Fruit fly (Drosophila melanogaster) whole organism, embryonic: Measurements from ENCODE around the gene haf.

Experiments
- Adf1 ChIP-seq: fragments of 200-800 bp; sonication (Bioruptor generic); IDR thresholded peaks from 2 replicates; pipeline ENCODE4 v1.3.6; 2022; ENCODE audit warnings: missing biosample characterization, missing genetic modification characterization
- Atf-2 ChIP-seq: fragments of 200-800 bp; sonication (Bioruptor generic); optimal IDR thresholded peaks from 2 replicates; lab custom pipeline; 2016; ENCODE audit warnings: missing biosample characterization, missing genetic modification characterization
- CG1024 ChIP-seq: fragments of 200-800 bp; sonication (Bioruptor generic); IDR thresholded peaks from 2 replicates; pipeline ENCODE4 v1.3.6; 2022; ENCODE audit warnings: missing biosample characterization, missing genetic modification characterization
- CG12104 ChIP-seq: fragments of 200-800 bp; sonication (Bioruptor generic); optimal IDR thresholded peaks from 3 replicates; lab custom pipeline; 2016; ENCODE audit warnings: missing biosample characterization, missing genetic modification characterization
- CG12155 ChIP-seq: fragments of 200-800 bp; sonication (Bioruptor generic); optimal IDR thresholded peaks from 3 replicates; lab custom pipeline; 2016; ENCODE audit warnings: missing biosample characterization, missing genetic modification characterization
- CG13775 ChIP-seq: fragments of 200-800 bp; sonication (Bioruptor generic); optimal IDR thresholded peaks from 3 replicates; lab custom pipeline; 2017; ENCODE audit warnings: missing biosample characterization, mild to moderate bottlenecking, missing genetic modification characterization
- CG14441 ChIP-seq: fragments of 200-800 bp; sonication (Bioruptor generic); IDR thresholded peaks from 2 replicates; pipeline ENCODE4 v1.3.6; 2022; ENCODE audit warnings: missing biosample characterization, missing genetic modification characterization
- CG16779 ChIP-seq: fragments of 200-800 bp; sonication (Bioruptor generic); IDR thresholded peaks from 2 replicates; pipeline ENCODE4 v1.3.6; 2022; ENCODE audit warnings: missing biosample characterization, missing genetic modification characterization
- CG16813 ChIP-seq: fragments of 200-800 bp; sonication (Bioruptor generic); IDR thresholded peaks from 3 replicates; pipeline ENCODE4 v1.3.6; 2022; ENCODE audit warnings: missing biosample characterization, missing genetic modification characterization; ENCODE audit not compliant: partially characterized antibody
- CG16863 ChIP-seq: fragments of 200-800 bp; sonication (Bioruptor generic); optimal IDR thresholded peaks from 3 replicates; lab custom pipeline; 2016; ENCODE audit warnings: missing biosample characterization, missing genetic modification characterization
- CG17328 ChIP-seq: fragments of 200-800 bp; sonication (Bioruptor generic); IDR thresholded peaks from 2 replicates; pipeline ENCODE4 v1.3.6; 2022; ENCODE audit warnings: missing biosample characterization, missing genetic modification characterization
- CG17385 ChIP-seq: fragments of 200-800 bp; sonication (Bioruptor generic); optimal IDR thresholded peaks from 3 replicates; lab custom pipeline; 2018; ENCODE audit warnings: missing biosample characterization, mild to moderate bottlenecking, missing genetic modification characterization
- CG2202 ChIP-seq: fragments of 200-800 bp; sonication (Bioruptor generic); optimal IDR thresholded peaks from 2 replicates; lab custom pipeline; 2018; ENCODE audit warnings: missing biosample characterization, mild to moderate bottlenecking, missing genetic modification characterization
- CG2712 ChIP-seq: fragments of 200-800 bp; optimal IDR thresholded peaks from 3 replicates; lab custom pipeline; 2019; ENCODE audit warnings: missing biosample characterization, mild to moderate bottlenecking, missing genetic modification characterization, moderate library complexity
- CG3726 ChIP-seq: fragments of 200-800 bp; sonication (Bioruptor generic); IDR thresholded peaks from 3 replicates; pipeline ENCODE4, ENCODE4 v1.3.6; 2022; ENCODE audit warnings: missing biosample characterization, missing genetic modification characterization
- CG6813 ChIP-seq: fragments of 200-800 bp; sonication (Bioruptor generic); optimal IDR thresholded peaks from 2 replicates; lab custom pipeline; 2017; ENCODE audit warnings: missing biosample characterization, missing genetic modification characterization, mild to moderate bottlenecking, moderate library complexity, missing genetic modification reagents
- CG9797 ChIP-seq: fragments of 200-800 bp; sonication (Bioruptor generic); optimal IDR thresholded peaks from 3 replicates; lab custom pipeline; 2018; ENCODE audit warnings: missing biosample characterization, mild to moderate bottlenecking, missing genetic modification characterization
- CG9817 ChIP-seq: fragments of 200-800 bp; sonication (Bioruptor generic); optimal IDR thresholded peaks from 2 replicates; lab custom pipeline; 2018; ENCODE audit warnings: missing biosample characterization, mild to moderate bottlenecking, missing genetic modification characterization, moderate library complexity
- CHES-1-like ChIP-seq: fragments of 200-800 bp; sonication (Bioruptor generic); optimal IDR thresholded peaks from 2 replicates; lab custom pipeline; 2016; ENCODE audit warnings: missing biosample characterization, missing genetic modification characterization
- Doc2 ChIP-seq: fragments of 200-800 bp; sonication (Bioruptor generic); IDR thresholded peaks from 2 replicates; pipeline ENCODE4 v1.3.6; 2022; ENCODE audit warnings: missing biosample characterization, missing genetic modification characterization
- E2f2 ChIP-seq: fragments of 200-800 bp; sonication (Bioruptor generic); IDR thresholded peaks from 2 replicates; pipeline ENCODE4 v1.3.6; 2022; ENCODE audit warnings: missing biosample characterization, missing genetic modification characterization
- Eip74EF ChIP-seq, 2 experiments: fragments of 200-800 bp in 1 of 2; fragments of >200 bp in 1 of 2; sonication (Bioruptor generic) in 1 of 2; optimal IDR thresholded peaks; 2 replicates each; lab custom pipeline; 2017 to 2019; ENCODE audit warnings: missing biosample characterization in 2 of 2, missing genetic modification characterization in 2 of 2, mild to moderate bottlenecking in 1 of 2, moderate library complexity in 1 of 2
- Ets97D ChIP-seq: fragments of 200-800 bp; sonication (Bioruptor generic); optimal IDR thresholded peaks from 3 replicates; lab custom pipeline; 2016; ENCODE audit warnings: missing biosample characterization, missing genetic modification characterization
- HmgD ChIP-seq: fragments of 200-800 bp; sonication (Bioruptor generic); optimal IDR thresholded peaks from 3 replicates; lab custom pipeline; 2016; ENCODE audit warnings: missing biosample characterization, missing genetic modification characterization
- Oaz ChIP-seq: fragments of 200-800 bp; sonication (Bioruptor generic); IDR thresholded peaks from 2 replicates; pipeline ENCODE4 v1.3.6; 2022; ENCODE audit warnings: missing biosample characterization, missing genetic modification characterization
- Ravus ChIP-seq: fragments of 200-800 bp; sonication (Bioruptor generic); IDR thresholded peaks from 2 replicates; pipeline ENCODE4 v1.3.6; 2022; ENCODE audit warnings: missing biosample characterization, missing genetic modification characterization
- Sin3A ChIP-seq: fragments of >200 bp; optimal IDR thresholded peaks from 2 replicates; lab custom pipeline; 2018
- Sox102F ChIP-seq: fragments of 200-800 bp; sonication (Bioruptor generic); optimal IDR thresholded peaks from 2 replicates; lab custom pipeline; 2018; ENCODE audit warnings: missing biosample characterization, mild to moderate bottlenecking, missing genetic modification characterization, moderate library complexity
- Stat92E ChIP-seq, 3 experiments: fragments of >200 bp in 2 of 3; fragments of 200-800 bp in 1 of 3; sonication (Bioruptor generic) in 1 of 3; optimal IDR thresholded peaks; 2 replicates each; lab custom pipeline; 2017 to 2019; ENCODE audit warnings: missing biosample characterization in 3 of 3, missing genetic modification characterization in 3 of 3, mild to moderate bottlenecking in 1 of 3, moderate library complexity in 1 of 3
- ato ChIP-seq: fragments of 200-800 bp; sonication (Bioruptor generic); IDR thresholded peaks from 2 replicates; pipeline ENCODE4 v1.3.6; 2022; ENCODE audit warnings: missing biosample characterization, missing genetic modification characterization; ENCODE audit not compliant: partially characterized antibody
- bbx ChIP-seq: fragments of 200-800 bp; sonication (Bioruptor generic); IDR thresholded peaks from 2 replicates; pipeline ENCODE4 v1.3.6; 2022; ENCODE audit warnings: missing biosample characterization, missing genetic modification characterization; ENCODE audit not compliant: partially characterized antibody
- corto ChIP-seq: fragments of 200-800 bp; sonication (Bioruptor generic); optimal IDR thresholded peaks from 2 replicates; lab custom pipeline; 2016; ENCODE audit warnings: missing biosample characterization, mild to moderate bottlenecking, missing genetic modification characterization, moderate library complexity
- dmrt11E ChIP-seq: fragments of 200-800 bp; sonication (Bioruptor generic); optimal IDR thresholded peaks from 3 replicates; lab custom pipeline; 2018; ENCODE audit warnings: missing biosample characterization, mild to moderate bottlenecking, missing genetic modification characterization, moderate library complexity
- ems ChIP-seq: fragments of 200-800 bp; sonication (Bioruptor generic); optimal IDR thresholded peaks from 3 replicates; lab custom pipeline; 2016; ENCODE audit warnings: missing biosample characterization, missing genetic modification characterization
- gem ChIP-seq: fragments of 200-800 bp; sonication (Bioruptor generic); optimal IDR thresholded peaks from 2 replicates; lab custom pipeline; 2019; ENCODE audit warnings: missing biosample characterization, mild to moderate bottlenecking, missing genetic modification characterization, moderate library complexity
- gro ChIP-seq: fragments of 200-800 bp; sonication (Bioruptor generic); optimal IDR thresholded peaks from 2 replicates; lab custom pipeline; 2016; ENCODE audit warnings: missing biosample characterization, missing genetic modification characterization
- hbn ChIP-seq: fragments of 200-800 bp; sonication (Bioruptor generic); IDR thresholded peaks from 2 replicates; pipeline ENCODE4 v1.3.6; 2022; ENCODE audit warnings: missing biosample characterization, missing genetic modification characterization; ENCODE audit not compliant: partially characterized antibody
- jigr1 ChIP-seq: fragments of 200-800 bp; sonication (Bioruptor generic); IDR thresholded peaks from 3 replicates; pipeline ENCODE4 v1.3.6; 2022; ENCODE audit warnings: missing biosample characterization, missing genetic modification characterization
- mam ChIP-seq: fragments of 200-800 bp; sonication (Bioruptor generic); optimal IDR thresholded peaks from 3 replicates; lab custom pipeline; 2016; ENCODE audit warnings: missing biosample characterization, missing genetic modification characterization
- org-1 ChIP-seq: fragments of 200-800 bp; sonication (Bioruptor generic); optimal IDR thresholded peaks from 2 replicates; lab custom pipeline; 2017; ENCODE audit warnings: missing biosample characterization, missing genetic modification characterization
- pan ChIP-seq, 4 experiments: fragments of >200 bp in 3 of 4; fragments of 200-800 bp in 1 of 4; sonication (Bioruptor generic) in 1 of 4; optimal IDR thresholded peaks in 3 of 4; IDR thresholded peaks in 1 of 4; 2 replicates each; pipeline versions ENCODE4 v1.3.6 to Lab custom; 2017 to 2022; ENCODE audit warnings: missing biosample characterization in 2 of 4, missing genetic modification characterization in 2 of 4, mixed read lengths in 1 of 4
- prd ChIP-seq, 3 experiments: fragments of >200 bp in 2 of 3; fragments of 200-800 bp in 1 of 3; sonication (Bioruptor generic) in 1 of 3; optimal IDR thresholded peaks in 2 of 3; IDR thresholded peaks in 1 of 3; 2 replicates in 2 of 3; 3 replicates in 1 of 3; pipeline versions ENCODE4 v1.3.6 to Lab custom; 2017 to 2022; ENCODE audit warnings: missing biosample characterization in 1 of 3, missing genetic modification characterization in 1 of 3
- sens-2 ChIP-seq: fragments of 200-800 bp; sonication (Bioruptor generic); IDR thresholded peaks from 2 replicates; pipeline ENCODE4 v1.3.6; 2022; ENCODE audit warnings: missing biosample characterization, missing genetic modification characterization
- sima ChIP-seq: fragments of 200-800 bp; sonication (Bioruptor generic); optimal IDR thresholded peaks from 2 replicates; lab custom pipeline; 2016; ENCODE audit warnings: missing biosample characterization, missing genetic modification characterization
- stwl ChIP-seq: fragments of 200-800 bp; sonication (Bioruptor generic); optimal IDR thresholded peaks from 3 replicates; lab custom pipeline; 2018; ENCODE audit warnings: missing biosample characterization, mild to moderate bottlenecking, missing genetic modification characterization, moderate library complexity
- tap ChIP-seq: fragments of 200-800 bp; optimal IDR thresholded peaks from 3 replicates; lab custom pipeline; 2019; ENCODE audit warnings: missing biosample characterization, mild to moderate bottlenecking, missing genetic modification characterization, moderate library complexity
- vvl ChIP-seq: fragments of 200-800 bp; sonication (Bioruptor generic); IDR thresholded peaks from 2 replicates; pipeline ENCODE4 v1.3.6; 2022; ENCODE audit warnings: missing biosample characterization, missing genetic modification characterization
- yki ChIP-seq: fragments of >200 bp; optimal IDR thresholded peaks from 3 replicates; lab custom pipeline; 2018
- zf30C ChIP-seq: fragments of 200-800 bp; sonication (Bioruptor generic); optimal IDR thresholded peaks from 3 replicates; lab custom pipeline; 2018; ENCODE audit warnings: missing biosample characterization, mild to moderate bottlenecking, missing genetic modification characterization

haf gene

DNA sequence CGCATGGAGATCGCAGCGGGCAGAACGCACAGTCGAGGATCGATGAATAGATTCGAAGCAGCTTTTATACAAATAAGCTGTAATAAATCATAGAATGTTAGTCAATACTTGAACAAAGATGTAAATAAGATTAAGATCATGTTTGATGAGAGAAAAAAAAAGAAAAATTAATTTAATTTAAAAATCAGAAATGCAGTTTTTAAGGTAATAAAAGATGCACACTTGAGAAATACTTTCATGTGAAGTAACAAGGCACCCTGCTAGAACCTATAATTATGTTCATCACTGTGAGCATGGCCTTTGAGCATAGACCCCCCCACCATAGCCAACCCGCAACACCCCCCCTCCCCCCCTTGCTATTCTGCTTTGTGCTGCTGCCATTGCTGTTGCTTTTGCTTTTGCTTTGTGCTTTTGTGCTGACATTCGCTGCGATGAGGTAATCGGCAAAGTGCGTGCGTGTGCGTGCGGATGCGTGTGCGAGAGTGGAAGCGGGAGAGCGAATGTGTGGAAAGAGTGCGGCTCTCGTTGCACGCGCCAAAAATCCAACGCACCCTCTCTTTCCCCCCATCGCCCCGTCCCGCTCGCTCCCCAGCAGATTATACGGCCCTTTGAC lies 88.4 kb downstream of the haf start (continued):
- TF ChIP-seq gro (peak; percentile 85), Adf1 (GFP tag; lab: Robert Waterston, UW) (peak; percentile 86), bbx (GFP tag; lab: Robert Waterston, UW) (peak; percentile 40; the same call in 1 of the 2 replicates), CG6813 (GFP tag; lab: Kevin White, UChicago) (peak; percentile 97), jigr1 (GFP tag; lab: Robert Waterston, UW) (peak; percentile 92), dmrt11E (peak; percentile 67), Ets97D (peak; percentile 32), Eip74EF (GFP tag; optimal IDR thresholded peaks at IDR 0.05; lab: Kevin White, UChicago) (peak in 1 of 2 experiments; percentile 97), CG2712 (peak; percentile 98), CG3726 (GFP tag; lab: Robert Waterston, UW) (peak; percentile 93), CG14441 (GFP tag; lab: Robert Waterston, UW) (peak; percentile 96), ems (GFP tag; lab: Kevin White, UChicago) (peak; percentile 88), Ravus (GFP tag; lab: Robert Waterston, UW) (peak; percentile 91), CG16813 (GFP tag; lab: Robert Waterston, UW) (no peak), CG13775 (GFP tag; lab: Kevin White, UChicago) (peak; percentile 95), CG16863 (peak; percentile 89), CHES-1-like (GFP tag; lab: Kevin White, UChicago) (peak; percentile 84), CG2202 (tag; lab: Kevin White, UChicago) (peak; percentile 82), Sox102F (GFP tag; lab: Kevin White, UChicago) (peak; percentile 97), hbn (GFP tag; lab: Robert Waterston, UW) (no peak), sens-2 (GFP tag; lab: Robert Waterston, UW) (peak; percentile 88), stwl (tag; lab: Kevin White, UChicago) (no peak), Doc2 (GFP tag; lab: Robert Waterston, UW) (peak; percentile 86), Sin3A (lab: Kevin White, UChicago) (no peak), CG17385 (peak; percentile 97), CG12104 (GFP tag; lab: Kevin White, UChicago) (peak; percentile 98), org-1 (GFP tag; lab: Kevin White, UChicago) (peak; percentile 97), yki (lab: Kevin White, UChicago) (no peak), CG9817 (tag; lab: Kevin White, UChicago) (peak; percentile 97), CG16779 (GFP tag; lab: Robert Waterston, UW) (peak; percentile 86), pan (optimal IDR thresholded peaks at IDR 0.05; lab: Kevin White, UChicago) (no peak), pan (GFP tag; optimal IDR thresholded peaks at IDR 0.05 in 1 of 2, IDR thresholded peaks at IDR 0.05 in 1 of 2) (peak in 1 of 2 experiments; percentile 97), sima (GFP tag; lab: Kevin White, UChicago) (peak; percentile 79), gem (tag; lab: Kevin White, UChicago) (peak; percentile 99), tap (peak; percentile 97), ato (GFP tag; lab: Robert Waterston, UW) (no peak), prd (optimal IDR thresholded peaks at IDR 0.05; lab: Kevin White, UChicago) (no peak), prd (GFP tag; IDR thresholded peaks at IDR 0.05; lab: Robert Waterston, UW) (peak; percentile 97), Atf-2 (GFP tag; lab: Kevin White, UChicago) (peak; percentile 84), CG9797 (GFP tag; lab: Kevin White, UChicago) (peak; percentile 14), vvl (GFP tag; lab: Robert Waterston, UW) (peak; percentile 97), CG12155 (peak; percentile 94), CG17328 (peak; percentile 90), HmgD (peak; percentile 61), Oaz (GFP tag; lab: Robert Waterston, UW) (peak; percentile 96), E2f2 (GFP tag; lab: Robert Waterston, UW) (peak; percentile 83), mam (peak; percentile 95), corto (GFP tag; lab: Kevin White, UChicago) (no peak), zf30C (GFP tag; lab: Kevin White, UChicago) (peak; percentile 15), CG1024 (GFP tag; lab: Robert Waterston, UW) (peak; percentile 87), Stat92E (GFP tag; optimal IDR thresholded peaks at IDR 0.05; lab: Kevin White, UChicago) (peak in 1 of 3 experiments; percentile 65)
